Fruit fly (Drosophila melanogaster) whole organism, embryonic: ENCODE measurements around the gene Wdr33.

Experiments
- Antp ChIP-seq: fragments of 200-800 bp; sonication (Bioruptor generic); optimal IDR thresholded peaks from 3 replicates; lab custom pipeline; 2016; ENCODE audit warnings: missing biosample characterization, missing genetic modification characterization
- Atf3 ChIP-seq: fragments of 200-800 bp; sonication (Bioruptor generic); optimal IDR thresholded peaks from 3 replicates; lab custom pipeline; 2016; ENCODE audit warnings: missing biosample characterization, missing genetic modification characterization
- C15 ChIP-seq: fragments of 200-800 bp; sonication (Bioruptor generic); IDR thresholded peaks from 3 replicates; pipeline ENCODE4 v1.3.6; 2022; ENCODE audit warnings: missing biosample characterization, missing genetic modification characterization
- CG11398 ChIP-seq: fragments of 200-800 bp; sonication (Bioruptor generic); optimal IDR thresholded peaks from 2 replicates; lab custom pipeline; 2016; ENCODE audit warnings: missing biosample characterization, missing genetic modification characterization
- CG13894 ChIP-seq: fragments of 200-800 bp; sonication (Bioruptor generic); optimal IDR thresholded peaks from 3 replicates; lab custom pipeline; 2018; ENCODE audit warnings: missing biosample characterization, mild to moderate bottlenecking, missing genetic modification characterization, moderate library complexity
- CG1647 ChIP-seq: fragments of 200-800 bp; sonication (Bioruptor generic); optimal IDR thresholded peaks from 3 replicates; lab custom pipeline; 2016; ENCODE audit warnings: missing biosample characterization, missing genetic modification characterization
- CG17186 ChIP-seq: fragments of 200-800 bp; sonication (Bioruptor generic); optimal IDR thresholded peaks from 3 replicates; lab custom pipeline; 2017; ENCODE audit warnings: missing biosample characterization, missing genetic modification reagents, missing genetic modification characterization
- CG18476 ChIP-seq: fragments of 200-800 bp; sonication (Bioruptor generic); optimal IDR thresholded peaks from 2 replicates; lab custom pipeline; 2016; ENCODE audit warnings: missing biosample characterization, mild to moderate bottlenecking, missing genetic modification characterization
- CG34376 ChIP-seq: fragments of 200-800 bp; sonication (Bioruptor generic); optimal IDR thresholded peaks from 2 replicates; lab custom pipeline; 2018; ENCODE audit warnings: missing biosample characterization, mild to moderate bottlenecking, missing genetic modification characterization
- CG4707 ChIP-seq: fragments of 200-800 bp; sonication (Bioruptor generic); optimal IDR thresholded peaks from 2 replicates; lab custom pipeline; 2018; ENCODE audit warnings: missing biosample characterization, mild to moderate bottlenecking, missing genetic modification characterization, moderate library complexity
- CG5245 ChIP-seq: fragments of 200-800 bp; sonication (Bioruptor generic); optimal IDR thresholded peaks from 3 replicates; lab custom pipeline; 2016; ENCODE audit warnings: missing biosample characterization, missing genetic modification characterization
- CG8290 ChIP-seq, 3 experiments: fragments of 200-800 bp; sonication (Bioruptor generic); optimal IDR thresholded peaks; 2 replicates each; lab custom pipeline; 2016 to 2019; ENCODE audit warnings: missing biosample characterization in 3 of 3, missing genetic modification characterization in 3 of 3, mild to moderate bottlenecking in 2 of 3, moderate library complexity in 1 of 3
- CkIIα-i1 ChIP-seq: fragments of 200-800 bp; sonication (Bioruptor generic); IDR thresholded peaks from 2 replicates; pipeline ENCODE4 v1.3.6; 2022; ENCODE audit warnings: missing biosample characterization, missing genetic modification characterization
- Dek ChIP-seq: fragments of 200-800 bp; sonication (Bioruptor generic); optimal IDR thresholded peaks from 3 replicates; lab custom pipeline; 2019; ENCODE audit warnings: missing biosample characterization, mild to moderate bottlenecking, missing genetic modification characterization, moderate library complexity
- Hand ChIP-seq: fragments of 200-800 bp; sonication (Bioruptor generic); optimal IDR thresholded peaks from 2 replicates; lab custom pipeline; 2017; ENCODE audit warnings: mild to moderate bottlenecking, missing biosample characterization, missing genetic modification reagents, missing genetic modification characterization
- HmgZ ChIP-seq: fragments of 200-800 bp; sonication (Bioruptor generic); optimal IDR thresholded peaks from 2 replicates; lab custom pipeline; 2018; ENCODE audit warnings: missing biosample characterization, mild to moderate bottlenecking, missing genetic modification characterization
- Hmx ChIP-seq: fragments of 200-800 bp; sonication (Bioruptor generic); optimal IDR thresholded peaks from 2 replicates; lab custom pipeline; 2016; ENCODE audit warnings: missing biosample characterization, missing genetic modification characterization
- Lim3 ChIP-seq: fragments of 200-800 bp; sonication (Bioruptor generic); IDR thresholded peaks from 2 replicates; pipeline ENCODE4 v1.3.6; 2022; ENCODE audit warnings: missing biosample characterization, missing genetic modification characterization
- MESR4 ChIP-seq: fragments of 200-800 bp; sonication (Bioruptor generic); optimal IDR thresholded peaks from 2 replicates; lab custom pipeline; 2018; ENCODE audit warnings: missing biosample characterization, mild to moderate bottlenecking, missing genetic modification characterization, moderate library complexity
- Myb ChIP-seq: fragments of 200-800 bp; sonication (Bioruptor generic); optimal IDR thresholded peaks from 2 replicates; lab custom pipeline; 2016; ENCODE audit warnings: missing biosample characterization, missing genetic modification characterization
- Neu2 ChIP-seq: fragments of 200-800 bp; sonication (Bioruptor generic); optimal IDR thresholded peaks from 3 replicates; lab custom pipeline; 2016; ENCODE audit warnings: missing biosample characterization, missing genetic modification characterization, borderline replicate concordance
- Nf-YB ChIP-seq: fragments of 200-800 bp; sonication (Bioruptor generic); optimal IDR thresholded peaks from 3 replicates; lab custom pipeline; 2019; ENCODE audit warnings: missing biosample characterization, mild to moderate bottlenecking, missing genetic modification characterization, moderate library complexity
- Nf-YC ChIP-seq: fragments of 200-800 bp; optimal IDR thresholded peaks from 3 replicates; lab custom pipeline; 2019; ENCODE audit warnings: missing biosample characterization, mild to moderate bottlenecking, missing genetic modification characterization, moderate library complexity
- Oaz ChIP-seq: fragments of 200-800 bp; sonication (Bioruptor generic); IDR thresholded peaks from 2 replicates; pipeline ENCODE4 v1.3.6; 2022; ENCODE audit warnings: missing biosample characterization, missing genetic modification characterization
- Sin3A ChIP-seq: fragments of >200 bp; optimal IDR thresholded peaks from 2 replicates; lab custom pipeline; 2018
- Ssrp ChIP-seq: fragments of 200-800 bp; sonication (Bioruptor generic); optimal IDR thresholded peaks from 2 replicates; lab custom pipeline; 2018; ENCODE audit warnings: missing biosample characterization, mild to moderate bottlenecking, missing genetic modification characterization, moderate library complexity
- Tbp ChIP-seq: fragments of >200 bp; optimal IDR thresholded peaks from 2 replicates; lab custom pipeline; 2018; ENCODE audit warnings: missing biosample characterization, missing genetic modification characterization
- ab ChIP-seq: fragments of 200-800 bp; sonication (Bioruptor generic); optimal IDR thresholded peaks from 2 replicates; lab custom pipeline; 2016; ENCODE audit warnings: missing biosample characterization, missing genetic modification characterization
- bsh ChIP-seq, 2 experiments: fragments of 200-800 bp; sonication (Bioruptor generic); optimal IDR thresholded peaks; 2 replicates each; lab custom pipeline; 2017 to 2018; ENCODE audit warnings: mild to moderate bottlenecking in 2 of 2, missing biosample characterization in 2 of 2, missing genetic modification characterization in 2 of 2, moderate library complexity in 1 of 2
- ewg ChIP-seq: fragments of 200-800 bp; sonication (Bioruptor generic); optimal IDR thresholded peaks from 3 replicates; lab custom pipeline; 2017; ENCODE audit warnings: mild to moderate bottlenecking, missing biosample characterization, missing genetic modification reagents, missing genetic modification characterization
- gsb ChIP-seq: fragments of 200-800 bp; sonication (Bioruptor generic); IDR thresholded peaks from 2 replicates; pipeline ENCODE4 v1.3.6; 2022; ENCODE audit warnings: missing biosample characterization, missing genetic modification characterization
- gt ChIP-seq: fragments of 200-800 bp; sonication (Bioruptor generic); IDR thresholded peaks from 2 replicates; pipeline ENCODE4 v1.3.6; 2022; ENCODE audit warnings: missing biosample characterization, missing genetic modification characterization
- inv ChIP-seq: fragments of 200-800 bp; sonication (Bioruptor generic); IDR thresholded peaks from 2 replicates; pipeline ENCODE4 v1.3.6; 2022; ENCODE audit warnings: missing biosample characterization, missing genetic modification characterization; ENCODE audit not compliant: partially characterized antibody
- jigr1 ChIP-seq: fragments of 200-800 bp; sonication (Bioruptor generic); IDR thresholded peaks from 3 replicates; pipeline ENCODE4 v1.3.6; 2022; ENCODE audit warnings: missing biosample characterization, missing genetic modification characterization
- kay ChIP-seq: fragments of 200-800 bp; sonication (Bioruptor generic); optimal IDR thresholded peaks from 2 replicates; lab custom pipeline; 2016; ENCODE audit warnings: missing biosample characterization, missing genetic modification characterization
- mirr ChIP-seq: fragments of 200-800 bp; sonication (Bioruptor generic); optimal IDR thresholded peaks from 3 replicates; lab custom pipeline; 2018; ENCODE audit warnings: missing biosample characterization, mild to moderate bottlenecking, missing genetic modification characterization
- otp ChIP-seq: fragments of 200-800 bp; sonication (Bioruptor generic); IDR thresholded peaks from 3 replicates; pipeline ENCODE4, ENCODE4 v1.3.6; 2022; ENCODE audit warnings: missing biosample characterization, missing genetic modification characterization
- run ChIP-seq: fragments of 200-800 bp; sonication (Bioruptor generic); optimal IDR thresholded peaks from 3 replicates; lab custom pipeline; 2018; ENCODE audit warnings: missing biosample characterization, mild to moderate bottlenecking, missing genetic modification characterization
- sc ChIP-seq, 3 experiments: fragments of >200 bp in 2 of 3; fragments of 200-800 bp in 1 of 3; sonication (Bioruptor generic) in 1 of 3; optimal IDR thresholded peaks; 2 replicates in 2 of 3; 3 replicates in 1 of 3; lab custom pipeline; 2017; ENCODE audit warnings: mild to moderate bottlenecking in 1 of 3, missing biosample characterization in 1 of 3, missing genetic modification characterization in 1 of 3, missing genetic modification reagents in 1 of 3
- schlank ChIP-seq: fragments of 200-800 bp; sonication (Bioruptor generic); optimal IDR thresholded peaks from 2 replicates; lab custom pipeline; 2018; ENCODE audit warnings: missing biosample characterization, mild to moderate bottlenecking, missing genetic modification characterization
- sens-2 ChIP-seq: fragments of 200-800 bp; sonication (Bioruptor generic); IDR thresholded peaks from 2 replicates; pipeline ENCODE4 v1.3.6; 2022; ENCODE audit warnings: missing biosample characterization, missing genetic modification characterization
- slbo ChIP-seq: fragments of 200-800 bp; sonication (Bioruptor generic); IDR thresholded peaks from 2 replicates; pipeline ENCODE4 v1.3.6; 2022; ENCODE audit warnings: missing biosample characterization, missing genetic modification characterization
- stc ChIP-seq: fragments of 200-800 bp; sonication (Bioruptor generic); IDR thresholded peaks from 2 replicates; pipeline ENCODE4 v1.3.6; 2022; ENCODE audit warnings: missing biosample characterization, missing genetic modification characterization
- tap ChIP-seq: fragments of 200-800 bp; optimal IDR thresholded peaks from 3 replicates; lab custom pipeline; 2019; ENCODE audit warnings: missing biosample characterization, mild to moderate bottlenecking, missing genetic modification characterization, moderate library complexity
- tin ChIP-seq: fragments of 200-800 bp; sonication (Bioruptor generic); optimal IDR thresholded peaks from 3 replicates; lab custom pipeline; 2016; ENCODE audit warnings: missing biosample characterization, missing genetic modification characterization
- tio ChIP-seq: fragments of 200-800 bp; sonication (Bioruptor generic); optimal IDR thresholded peaks from 2 replicates; lab custom pipeline; 2017; ENCODE audit warnings: missing biosample characterization, missing genetic modification characterization, inconsistent platforms
- twi ChIP-seq: fragments of 200-800 bp; optimal IDR thresholded peaks from 2 replicates; lab custom pipeline; 2019; ENCODE audit warnings: missing biosample characterization, mild to moderate bottlenecking, missing genetic modification characterization, moderate library complexity
- vfl ChIP-seq: fragments of 200-800 bp; sonication (Bioruptor generic); optimal IDR thresholded peaks from 2 replicates; lab custom pipeline; 2016; ENCODE audit warnings: missing biosample characterization, missing genetic modification characterization
- wor ChIP-seq: fragments of 200-800 bp; sonication (Bioruptor generic); IDR thresholded peaks from 2 replicates; pipeline ENCODE4 v1.3.6; 2022; ENCODE audit warnings: missing biosample characterization, missing genetic modification characterization
- yki ChIP-seq: fragments of >200 bp; optimal IDR thresholded peaks from 3 replicates; lab custom pipeline; 2018

Gene Wdr33

DNA sequence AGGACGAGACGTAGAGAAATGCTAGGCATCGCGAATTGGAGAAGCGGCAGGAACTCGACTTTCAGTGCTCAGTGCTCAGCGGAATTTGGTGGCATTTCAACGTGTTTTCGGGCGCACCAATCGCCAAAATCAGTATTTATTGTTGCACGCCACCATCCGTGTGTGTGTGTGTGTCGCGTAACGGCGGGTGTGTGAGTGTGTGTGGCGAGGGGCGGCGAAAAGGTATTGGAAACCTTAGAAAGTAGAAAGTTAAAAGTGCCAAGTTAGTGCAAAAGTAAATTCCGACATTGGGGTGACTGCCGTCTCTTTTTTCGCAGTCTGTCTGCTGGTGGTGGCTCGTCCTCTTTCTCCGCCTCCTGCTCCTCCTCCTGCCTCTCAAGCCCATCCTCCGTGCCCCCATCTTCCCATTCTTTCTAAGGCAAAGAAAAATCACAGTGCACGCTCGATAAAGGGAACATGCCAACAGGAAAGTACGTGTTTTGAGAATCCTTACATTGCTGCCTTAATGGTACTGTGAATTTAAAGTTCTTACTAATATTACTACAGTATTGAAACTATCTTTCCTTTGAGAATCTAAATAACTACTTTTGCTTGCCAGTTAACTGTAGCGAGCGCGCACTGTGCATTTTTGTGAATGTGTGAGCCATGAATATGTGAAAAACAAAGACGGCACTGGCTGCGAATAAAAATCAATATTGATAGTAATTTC is 25.8 kb downstream of the Wdr33 start (continued):
- no peak for TF ChIP-seq kay
- no peak for TF ChIP-seq Sin3A (lab: Kevin White, UChicago)
- peak; percentile 39 for TF ChIP-seq tap (tag; lab: Kevin White, UChicago)
- TF ChIP-seq gt (GFP tag; lab: Robert Waterston, UW), result no peak
- TF ChIP-seq Tbp (GFP tag; lab: Kevin White, UChicago), result no peak
- no peak for TF ChIP-seq Atf3
- TF ChIP-seq CG34376, result no peak
- TF ChIP-seq CG5245, result no peak
- no peak for TF ChIP-seq Nf-YB
- peak; percentile 64 for TF ChIP-seq CG13894 (tag; lab: Kevin White, UChicago)
- TF ChIP-seq Nf-YC (tag; lab: Kevin White, UChicago), result peak; percentile 7
- peak; percentile 2 for TF ChIP-seq CG1647 (GFP tag; lab: Kevin White, UChicago)
- TF ChIP-seq ewg (GFP tag; lab: Kevin White, UChicago), result no peak
- TF ChIP-seq gsb (GFP tag; lab: Robert Waterston, UW), result no peak
- 0 out of 2 replicates have a peak, but pooled peaks have one; percentile 16 for TF ChIP-seq Oaz
- TF ChIP-seq Hand (GFP tag; lab: Kevin White, UChicago), result peak; percentile 70
- peak in 1 of 2 experiments; percentile 45 for TF ChIP-seq bsh (GFP tag; optimal IDR thresholded peaks at IDR 0.05; lab: Kevin White, UChicago)
- no peak for TF ChIP-seq CkIIα-i1
- no peak for TF ChIP-seq twi (tag; lab: Kevin White, UChicago)
- no peak for TF ChIP-seq MESR4
- TF ChIP-seq wor, result peak; percentile 15; the same call in 1 of the 2 replicates
- TF ChIP-seq sens-2 (GFP tag; lab: Robert Waterston, UW), result no peak
- no peak for TF ChIP-seq Hmx (GFP tag; lab: Kevin White, UChicago)
- no peak for TF ChIP-seq Lim3 (GFP tag; lab: Robert Waterston, UW)
- peak; percentile 7 for TF ChIP-seq CG18476
- peak; percentile 40 for TF ChIP-seq Dek (tag; lab: Kevin White, UChicago)
- TF ChIP-seq CG4707 (GFP tag; lab: Kevin White, UChicago), result no peak
- TF ChIP-seq mirr (GFP tag; lab: Kevin White, UChicago), result no peak
- TF ChIP-seq inv, result no peak
- TF ChIP-seq jigr1 (GFP tag; lab: Robert Waterston, UW), result no peak
- peak; percentile 20 for TF ChIP-seq tin (GFP tag; lab: Kevin White, UChicago)
- peak; percentile 47 for TF ChIP-seq Ssrp (tag; lab: Kevin White, UChicago)
- no peak for TF ChIP-seq sc (optimal IDR thresholded peaks at IDR 0.05; lab: Kevin White, UChicago)
- no peak for TF ChIP-seq sc (GFP tag; optimal IDR thresholded peaks at IDR 0.05; lab: Kevin White, UChicago)
- TF ChIP-seq Myb (GFP tag; lab: Kevin White, UChicago), result no peak
- TF ChIP-seq vfl (GFP tag; lab: Kevin White, UChicago), result no peak
- TF ChIP-seq tio (GFP tag; lab: Kevin White, UChicago), result peak; percentile 9
- no peak for TF ChIP-seq HmgZ (tag; lab: Kevin White, UChicago)
- TF ChIP-seq schlank (tag; lab: Kevin White, UChicago), result no peak
- TF ChIP-seq CG11398 (GFP tag; lab: Kevin White, UChicago), result no peak
- no peak for TF ChIP-seq CG8290 (GFP tag; optimal IDR thresholded peaks at IDR 0.05; lab: Kevin White, UChicago)
- peak in 1 of 2 experiments; percentile 74 for TF ChIP-seq CG8290 (tag; optimal IDR thresholded peaks at IDR 0.05; lab: Kevin White, UChicago)
- no peak for TF ChIP-seq CG17186 (GFP tag; lab: Kevin White, UChicago)
- TF ChIP-seq yki (lab: Kevin White, UChicago), result no peak
- TF ChIP-seq otp (GFP tag; lab: Robert Waterston, UW), result 0 out of 3 replicates have a peak, but pooled peaks have one; percentile 35
- peak; percentile 45 for TF ChIP-seq Antp
- TF ChIP-seq run (tag; lab: Kevin White, UChicago), result no peak
- TF ChIP-seq stc (GFP tag; lab: Robert Waterston, UW), result peak; percentile 72
- no peak for TF ChIP-seq ab (GFP tag; lab: Kevin White, UChicago)
- TF ChIP-seq Neu2 (GFP tag; lab: Kevin White, UChicago), result no peak
- peak; percentile 65 for TF ChIP-seq slbo (GFP tag; lab: Robert Waterston, UW)
- TF ChIP-seq C15 (GFP tag; lab: Robert Waterston, UW), result no peak
